Worm (Caenorhabditis elegans) whole organism, young adult: ENCODE measurements around the gene R160.4.
"Not testable (repeated sequence)": the region's sequence is repeated elsewhere in the genome, so short reads cannot be mapped to it uniquely, and the experiment has no call there.

Source experiments
- B0261.1 ChIP-seq: sonication (generic microtip); optimal IDR thresholded peaks from 2 replicates; lab custom pipeline; 2016; ENCODE audit warnings: mild to moderate bottlenecking, missing genetic modification characterization, moderate library complexity, missing compliant biosample characterization
- F37B4.10 ChIP-seq: fragments of 200-800 bp; sonication (Bioruptor generic); IDR thresholded peaks from 2 replicates; pipeline ENCODE4 v1.3.6; 2022; ENCODE audit warnings: missing genetic modification characterization, missing compliant biosample characterization
- Y56A3A.18 ChIP-seq: fragments of 200-800 bp; sonication (Bioruptor generic); IDR thresholded peaks from 2 replicates; pipeline ENCODE4 v1.3.6; 2022; ENCODE audit warnings: missing genetic modification reagents, missing genetic modification characterization, missing compliant biosample characterization
- akir-1 ChIP-seq: fragments of 200-800 bp; sonication (Bioruptor generic); optimal IDR thresholded peaks from 2 replicates; lab custom pipeline; 2018; ENCODE audit warnings: mild to moderate bottlenecking, missing genetic modification characterization, moderate library complexity, missing compliant biosample characterization
- athp-1 ChIP-seq: sonication (generic microtip); optimal IDR thresholded peaks from 2 replicates; lab custom pipeline; 2017; ENCODE audit warnings: mild to moderate bottlenecking, missing genetic modification characterization, missing compliant biosample characterization
- attf-5 ChIP-seq: fragments of 200-800 bp; sonication (Bioruptor generic); optimal IDR thresholded peaks from 2 replicates; lab custom pipeline; 2018; ENCODE audit warnings: mild to moderate bottlenecking, missing genetic modification characterization, missing compliant biosample characterization
- bed-2 ChIP-seq: fragments of 200-800 bp; sonication (Bioruptor generic); IDR thresholded peaks from 2 replicates; pipeline ENCODE4 v1.3.6; 2022; ENCODE audit warnings: missing genetic modification reagents, missing genetic modification characterization, missing compliant biosample characterization
- cebp-1 ChIP-seq, 2 experiments: fragments of 200-800 bp in 1 of 2; sonication (Bioruptor generic) in 1 of 2; sonication (generic microtip) in 1 of 2; IDR thresholded peaks in 1 of 2; optimal IDR thresholded peaks in 1 of 2; 2 replicates each; pipeline versions ENCODE4 v1.3.6 to Lab custom; 2017 to 2022; ENCODE audit warnings: missing compliant biosample characterization in 2 of 2, missing genetic modification characterization in 2 of 2, mild to moderate bottlenecking in 1 of 2, missing genetic modification reagents in 1 of 2, moderate library complexity in 1 of 2
- ceh-100 ChIP-seq: fragments of 200-800 bp; sonication (Bioruptor generic); IDR thresholded peaks from 2 replicates; pipeline ENCODE4 v1.3.6; 2022; ENCODE audit warnings: missing genetic modification reagents, missing genetic modification characterization, missing compliant biosample characterization
- ceh-27 ChIP-seq: fragments of 200-800 bp; sonication (Bioruptor generic); optimal IDR thresholded peaks from 2 replicates; lab custom pipeline; 2018; ENCODE audit warnings: mild to moderate bottlenecking, missing genetic modification characterization, moderate library complexity, missing compliant biosample characterization
- ceh-40 ChIP-seq: fragments of 200-800 bp; sonication (Bioruptor generic); IDR thresholded peaks from 2 replicates; pipeline ENCODE4 v1.3.6; 2022; ENCODE audit warnings: missing genetic modification characterization, missing compliant biosample characterization
- ceh-79 ChIP-seq: sonication (generic microtip); optimal IDR thresholded peaks from 2 replicates; lab custom pipeline; 2017; ENCODE audit warnings: mild to moderate bottlenecking, missing genetic modification characterization, missing compliant biosample characterization
- chd-7 ChIP-seq: sonication (generic microtip); optimal IDR thresholded peaks from 2 replicates; lab custom pipeline; 2016; ENCODE audit warnings: mild to moderate bottlenecking, missing genetic modification characterization, moderate library complexity, missing compliant biosample characterization
- dox-1 ChIP-seq: fragments of 200-800 bp; sonication (Bioruptor generic); IDR thresholded peaks from 2 replicates; pipeline ENCODE4 v1.3.6; 2022; ENCODE audit warnings: missing genetic modification reagents, missing genetic modification characterization, missing compliant biosample characterization
- egrh-3 ChIP-seq: fragments of 200-800 bp; sonication (Bioruptor generic); IDR thresholded peaks from 2 replicates; pipeline ENCODE4 v1.3.6; 2022; ENCODE audit warnings: missing genetic modification reagents, missing genetic modification characterization, missing compliant biosample characterization
- hmg-20 ChIP-seq: fragments of 200-800 bp; sonication (Bioruptor generic); IDR thresholded peaks from 2 replicates; pipeline ENCODE4 v1.3.6; 2022; ENCODE audit warnings: missing genetic modification reagents, missing genetic modification characterization, missing compliant biosample characterization
- lag-1 ChIP-seq: fragments of 200-800 bp; sonication (Bioruptor generic); IDR thresholded peaks from 2 replicates; pipeline ENCODE4 v1.3.6; 2022; ENCODE audit warnings: missing genetic modification reagents, missing genetic modification characterization, missing compliant biosample characterization
- let-526 ChIP-seq: fragments of 200-800 bp; sonication (Bioruptor generic); IDR thresholded peaks from 2 replicates; pipeline ENCODE4 v1.3.6; 2022; ENCODE audit warnings: missing genetic modification reagents, missing genetic modification characterization, missing compliant biosample characterization
- let-607 ChIP-seq, 2 experiments: fragments of 200-800 bp in 1 of 2; sonication (Bioruptor generic) in 1 of 2; sonication (generic microtip) in 1 of 2; optimal IDR thresholded peaks; 2 replicates each; lab custom pipeline; 2016 to 2018; ENCODE audit warnings: mild to moderate bottlenecking in 2 of 2, missing compliant biosample characterization in 2 of 2, missing genetic modification characterization in 2 of 2, moderate library complexity in 2 of 2, missing genotype in 1 of 2
- lsy-27 ChIP-seq: sonication (generic microtip); optimal IDR thresholded peaks from 2 replicates; lab custom pipeline; 2017; ENCODE audit warnings: missing genetic modification characterization, mild to moderate bottlenecking, missing compliant biosample characterization, antibody characterized with exemption, missing genotype, borderline replicate concordance; ENCODE audit not compliant: insufficient read depth
- madf-3 ChIP-seq: fragments of 200-800 bp; sonication (Bioruptor generic); IDR thresholded peaks from 2 replicates; pipeline ENCODE4 v1.3.6; 2022; ENCODE audit warnings: missing genetic modification reagents, missing genetic modification characterization, missing compliant biosample characterization
- madf-8 ChIP-seq: fragments of 200-800 bp; sonication (Bioruptor generic); conservative IDR thresholded peaks from 2 replicates; pipeline ENCODE4 v1.3.6; 2022; ENCODE audit warnings: missing genetic modification reagents, missing genetic modification characterization, missing compliant biosample characterization
- nhr-27 ChIP-seq: fragments of 200-800 bp; sonication (Bioruptor generic); optimal IDR thresholded peaks from 2 replicates; lab custom pipeline; 2018; ENCODE audit warnings: mild to moderate bottlenecking, missing genetic modification characterization, moderate library complexity, missing compliant biosample characterization
- nhr-80 ChIP-seq: sonication (generic microtip); optimal IDR thresholded peaks from 2 replicates; lab custom pipeline; 2016; ENCODE audit warnings: missing genetic modification characterization, missing compliant biosample characterization
- pbrm-1 ChIP-seq: fragments of 200-800 bp; sonication (Bioruptor generic); IDR thresholded peaks from 2 replicates; pipeline ENCODE4 v1.3.6; 2022; ENCODE audit warnings: missing genetic modification reagents, missing genetic modification characterization, missing compliant biosample characterization
- rec-8 ChIP-seq, 2 experiments: sonication (generic microtip); optimal IDR thresholded peaks; 2 replicates each; lab custom pipeline; 2016; ENCODE audit warnings: mild to moderate bottlenecking in 2 of 2, missing genetic modification characterization in 2 of 2, missing genetic modification reagents in 2 of 2, missing genotype in 2 of 2, missing biosample characterization in 1 of 2, missing compliant biosample characterization in 1 of 2, moderate library complexity in 1 of 2
- snpc-3.4 ChIP-seq: sonication (generic microtip); optimal IDR thresholded peaks from 2 replicates; lab custom pipeline; 2017; ENCODE audit warnings: missing genetic modification characterization, mild to moderate bottlenecking, missing compliant biosample characterization, antibody characterized with exemption, moderate library complexity, missing genotype, missing genetic modification reagents
- unc-62 ChIP-seq: fragments of 150-350 bp; optimal IDR thresholded peaks from 2 replicates; lab custom pipeline; 2014; ENCODE audit warnings: missing biosample characterization, missing genetic modification reagents, missing genetic modification characterization
- ztf-25 ChIP-seq: fragments of 200-800 bp; sonication (Bioruptor generic); IDR thresholded peaks from 2 replicates; pipeline ENCODE4 v1.3.6; 2022; ENCODE audit warnings: missing genetic modification reagents, missing genetic modification characterization, missing compliant biosample characterization
- ztf-26 ChIP-seq: sonication (generic microtip); optimal IDR thresholded peaks from 2 replicates; lab custom pipeline; 2017; ENCODE audit warnings: missing genetic modification characterization, missing compliant biosample characterization
- ztf-3 ChIP-seq: fragments of 200-800 bp; sonication (Bioruptor generic); optimal IDR thresholded peaks from 2 replicates; lab custom pipeline; 2018; ENCODE audit warnings: mild to moderate bottlenecking, missing genetic modification characterization, missing compliant biosample characterization

The R160.4 gene

DNA sequence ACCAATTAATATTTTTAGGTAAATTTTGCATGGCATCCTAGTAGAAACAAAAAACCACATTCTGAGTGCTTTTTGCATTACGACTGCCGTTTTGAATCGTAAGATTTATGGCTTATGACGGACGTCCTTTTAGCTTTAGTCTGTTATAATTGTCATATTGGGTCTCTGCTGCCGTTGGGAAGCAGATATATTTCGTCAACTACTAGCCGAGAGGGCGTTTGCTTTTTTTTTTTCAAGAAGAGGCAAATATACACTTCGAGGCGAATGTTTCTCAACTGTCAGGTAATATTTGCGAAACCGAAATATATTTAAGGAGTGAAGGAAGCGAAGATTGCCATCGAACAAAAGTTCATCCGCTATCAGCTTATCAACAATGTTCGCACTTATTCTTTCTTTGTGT is 24.8 kb downstream of the R160.4 start, which contains the start of gene F14H12.3:
Gene F14H12.3, plus strand, starts transcription at position 301 of the 400 bp plus-strand sequence.
- TF ChIP-seq egrh-3 (GFP tag; lab: Robert Waterston, UW) (no peak), Y56A3A.18 (GFP tag; lab: Robert Waterston, UW) (no peak), B0261.1 (tag; lab: Kevin White, UChicago) (no peak), chd-7 (tag; lab: Kevin White, UChicago) (no peak), madf-8 (GFP tag; lab: Robert Waterston, UW) (no peak), ceh-40 (GFP tag; lab: Robert Waterston, UW) (no peak), F37B4.10 (GFP tag; lab: Robert Waterston, UW) (no peak), pbrm-1 (GFP tag; lab: Robert Waterston, UW) (no peak), ceh-79 (tag; lab: Kevin White, UChicago) (no peak), let-526 (GFP tag; lab: Robert Waterston, UW) (no peak), nhr-27 (tag; lab: Kevin White, UChicago) (no peak)

DNA sequence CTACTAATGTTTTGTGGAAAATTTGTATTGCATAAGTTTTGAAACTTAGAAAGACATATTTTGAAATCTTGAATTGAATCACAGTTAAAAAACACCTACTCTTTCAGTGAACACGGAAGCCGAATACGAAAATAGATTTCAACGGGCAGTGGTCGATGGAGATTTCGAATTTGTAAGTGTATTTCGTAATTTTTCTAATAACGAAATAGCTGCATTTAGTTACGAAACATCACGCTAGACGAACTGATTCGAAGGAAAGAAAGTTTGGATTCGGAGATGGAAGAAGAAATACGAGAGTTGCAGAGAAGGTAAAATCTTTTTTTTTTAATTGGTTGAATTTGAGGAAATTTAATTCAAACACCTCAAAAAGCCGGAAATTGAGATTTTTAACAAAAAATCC is 26.0 kb downstream of the R160.4 start:
- TF ChIP-seq dox-1 (GFP tag; lab: Robert Waterston, UW) = no peak
- no peak for TF ChIP-seq cebp-1 (GFP tag; IDR thresholded peaks at IDR 0.05; lab: Robert Waterston, UW)
- peak; percentile 83 for TF ChIP-seq cebp-1 (tag; optimal IDR thresholded peaks at IDR 0.05; lab: Kevin White, UChicago)

DNA sequence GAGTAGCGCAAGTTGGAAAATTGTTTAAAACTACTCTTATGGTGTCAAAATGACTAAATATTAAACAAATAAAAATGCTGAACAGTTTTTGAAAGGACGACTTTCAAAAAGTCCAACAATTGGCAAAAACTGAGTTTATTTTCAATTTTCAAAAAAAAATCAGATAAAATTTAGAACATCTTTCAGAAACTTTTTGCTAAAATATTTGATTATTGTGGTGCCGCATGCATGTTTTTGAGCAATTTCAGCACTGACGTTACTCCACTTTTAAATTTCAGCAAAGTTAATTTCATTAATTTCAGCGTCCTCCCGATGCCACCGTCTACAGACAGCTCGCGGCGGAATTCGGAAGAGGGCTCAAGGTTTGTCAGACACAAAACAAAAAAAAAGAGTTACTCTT is 29.4 kb downstream of the R160.4 start, which contains the start of gene cst-1:
Gene cst-1, plus strand, starts transcription at position 301 of the 400 bp plus-strand sequence.
- not testable (repeated sequence) for TF ChIP-seq lag-1 (GFP tag; lab: Robert Waterston, UW); hmg-20 (GFP tag; lab: Robert Waterston, UW); ztf-3 (GFP tag; lab: Kevin White, UChicago)

DNA sequence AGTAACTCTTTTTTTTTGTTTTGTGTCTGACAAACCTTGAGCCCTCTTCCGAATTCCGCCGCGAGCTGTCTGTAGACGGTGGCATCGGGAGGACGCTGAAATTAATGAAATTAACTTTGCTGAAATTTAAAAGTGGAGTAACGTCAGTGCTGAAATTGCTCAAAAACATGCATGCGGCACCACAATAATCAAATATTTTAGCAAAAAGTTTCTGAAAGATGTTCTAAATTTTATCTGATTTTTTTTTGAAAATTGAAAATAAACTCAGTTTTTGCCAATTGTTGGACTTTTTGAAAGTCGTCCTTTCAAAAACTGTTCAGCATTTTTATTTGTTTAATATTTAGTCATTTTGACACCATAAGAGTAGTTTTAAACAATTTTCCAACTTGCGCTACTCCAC is 32.8 kb downstream of the R160.4 start, which contains the start of gene cst-2:
Gene cst-2, minus strand, starts transcription at position 101 of the 400 bp plus-strand sequence.
- TF ChIP-seq madf-3 (GFP tag; lab: Robert Waterston, UW); ztf-25 (GFP tag; lab: Robert Waterston, UW); attf-5 (GFP tag; lab: Kevin White, UChicago): not testable (repeated sequence)
- TF ChIP-seq, all 124 proteins: peak for 0; not testable (repeated sequence) for 124

DNA sequence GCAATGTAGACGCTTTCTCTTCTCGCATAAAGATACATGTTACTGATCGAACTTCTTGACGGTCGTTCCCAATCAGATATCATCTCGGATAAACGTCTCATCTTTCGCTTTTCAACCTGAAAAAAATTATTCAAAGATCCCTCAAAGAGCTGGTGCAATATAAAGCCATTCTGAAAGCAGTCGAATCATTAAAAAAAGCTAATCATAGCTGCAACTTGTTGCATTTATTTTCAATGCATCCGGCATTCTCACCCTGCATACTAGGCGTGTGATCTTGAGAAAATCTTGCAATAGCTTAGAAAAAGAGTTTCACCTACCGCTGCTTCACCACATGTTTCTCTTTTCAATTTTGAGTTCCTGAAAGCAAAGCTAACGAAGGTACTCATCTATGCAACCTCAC is 36.4 kb downstream of the R160.4 start, which contains the start of gene C24A8.6:
Gene C24A8.6, minus strand, starts transcription at position 101 of the 400 bp plus-strand sequence.
- TF ChIP-seq let-526 (GFP tag; lab: Robert Waterston, UW); ceh-100 (GFP tag; lab: Robert Waterston, UW); athp-1 (tag; lab: Kevin White, UChicago): not testable (repeated sequence)

DNA sequence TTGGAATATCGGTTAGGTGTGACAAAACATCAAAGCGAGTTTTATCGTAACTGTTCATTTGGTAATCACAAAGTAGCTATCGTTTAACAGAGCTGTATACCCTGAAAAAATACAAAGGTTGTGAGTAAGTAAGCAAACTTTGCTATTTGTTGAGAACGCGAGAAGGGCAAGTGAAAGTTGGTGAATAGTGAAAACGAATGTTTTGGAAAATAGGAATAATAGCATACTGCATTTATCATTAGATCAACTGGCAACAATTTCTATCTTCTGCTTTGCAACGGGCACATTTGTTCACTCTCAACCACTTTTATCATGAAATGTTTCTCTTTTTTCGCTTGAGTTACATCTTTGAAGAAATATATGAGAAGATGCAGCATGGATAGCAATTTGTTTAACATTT is 39.9 kb downstream of the R160.4 start, which contains the start of gene C24A8.5:
Gene C24A8.5, minus strand, starts transcription at position 101 of the 400 bp plus-strand sequence.
- TF ChIP-seq akir-1 = no peak
- no peak for TF ChIP-seq nhr-80 (tag; lab: Kevin White, UChicago)
- no peak for TF ChIP-seq chd-7 (tag; lab: Kevin White, UChicago)
- no peak for TF ChIP-seq unc-62 (GFP tag; lab: Kevin White, UChicago)
- TF ChIP-seq rec-8 (tag; optimal IDR thresholded peaks at IDR 0.05; lab: Kevin White, UChicago) = no peak
- TF ChIP-seq lsy-27 (tag; lab: Kevin White, UChicago) = no peak
- TF ChIP-seq Y56A3A.18 (GFP tag; lab: Robert Waterston, UW) = no peak
- no peak for TF ChIP-seq let-607 (tag; optimal IDR thresholded peaks at IDR 0.05; lab: Kevin White, UChicago)
- no peak for TF ChIP-seq snpc-3.4 (tag; lab: Kevin White, UChicago)
- TF ChIP-seq ceh-27 = no peak
- no peak for TF ChIP-seq bed-2
- TF ChIP-seq ztf-25 (GFP tag; lab: Robert Waterston, UW) = no peak
- TF ChIP-seq ztf-26 (tag; lab: Kevin White, UChicago) = no peak
